Worm (Caenorhabditis elegans): ENCODE measurements around the gene F40G9.17.

- no peak for TF ChIP-seq him-1 (tag; optimal IDR thresholded peaks at IDR 0.05)
- TF ChIP-seq W03F9.2 (tag; optimal IDR thresholded peaks at IDR 0.05): no peak
- TF ChIP-seq dao-5 (tag; optimal IDR thresholded peaks at IDR 0.05): no peak
Observed at ce11 chrIII:177715-178114, 16.5 kb upstream of the F40G9.17 start, which contains the start of gene F40G9.14.

Measured in whole organism, L4/young adult.